Fruit fly (Drosophila melanogaster): ENCODE results near the gene ci.

The ci gene

DNA sequence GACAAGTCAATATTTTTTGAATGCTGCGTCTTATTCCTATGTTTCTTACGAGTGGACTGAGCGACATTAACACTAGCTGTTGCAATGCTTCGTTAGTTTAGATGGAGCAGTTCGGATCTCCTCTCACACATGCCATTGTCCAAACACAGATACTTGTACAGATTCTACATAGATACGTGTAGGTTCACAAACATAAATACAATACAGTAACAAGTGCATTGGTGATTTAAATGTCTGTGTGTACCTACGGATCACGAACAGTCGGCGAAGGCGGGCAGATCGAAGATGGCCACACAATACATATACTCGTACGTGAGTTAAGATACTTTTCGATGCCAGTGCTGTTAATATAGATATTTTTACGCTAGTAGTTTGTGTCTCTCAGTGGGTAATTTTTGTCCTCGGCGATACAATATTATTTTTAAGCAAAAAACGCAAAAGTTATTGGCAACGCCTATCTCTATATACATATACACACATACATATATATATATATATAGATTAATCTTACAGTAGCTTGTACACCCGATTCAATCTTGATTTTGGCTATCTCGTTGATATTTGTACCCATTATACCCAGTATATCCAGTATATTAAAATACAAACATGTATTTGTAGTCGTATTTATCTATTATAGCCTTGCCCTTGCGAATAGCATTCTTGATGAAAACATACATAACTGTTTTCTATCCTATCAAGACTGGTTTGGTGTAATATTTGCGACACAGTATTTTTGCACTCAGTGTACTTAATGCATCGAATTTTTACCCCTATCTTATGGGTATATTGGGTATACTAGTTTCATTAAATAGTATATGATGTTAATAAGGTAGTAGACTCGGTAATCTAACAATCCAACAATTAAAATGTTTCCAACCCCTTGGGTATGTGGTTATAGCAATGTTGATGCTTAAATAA, at the start of gene ci:
Gene ci, minus strand, starts transcription at position 800 of the 918 bp plus-strand sequence.
- TF ChIP-seq CG17801 (GFP tag; optimal IDR thresholded peaks at IDR 0.05; ENCODE audit: partially characterized antibody), result no peak

DNA sequence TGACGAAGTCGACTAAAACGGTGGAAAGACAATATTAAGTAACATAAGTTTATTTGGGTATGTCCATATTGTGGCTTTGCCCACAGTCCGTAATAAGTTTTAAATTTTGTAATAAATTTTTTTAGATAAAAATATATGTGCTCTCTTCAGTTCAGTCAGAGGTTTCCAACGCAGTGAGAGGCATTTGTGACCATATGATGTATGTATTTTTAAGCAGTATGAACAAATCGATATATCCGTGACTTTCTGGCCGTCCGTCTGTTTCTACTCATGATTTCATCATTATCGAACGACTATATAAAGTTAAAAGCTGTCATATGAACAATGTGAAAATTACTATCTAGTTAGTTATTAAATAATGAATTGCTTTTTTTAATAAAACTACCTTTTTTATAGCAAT, 45.3 kb upstream of the ci start:
- TF ChIP-seq CG17801 (GFP tag; optimal IDR thresholded peaks at IDR 0.05; ENCODE audit: partially characterized antibody), result no peak

DNA sequence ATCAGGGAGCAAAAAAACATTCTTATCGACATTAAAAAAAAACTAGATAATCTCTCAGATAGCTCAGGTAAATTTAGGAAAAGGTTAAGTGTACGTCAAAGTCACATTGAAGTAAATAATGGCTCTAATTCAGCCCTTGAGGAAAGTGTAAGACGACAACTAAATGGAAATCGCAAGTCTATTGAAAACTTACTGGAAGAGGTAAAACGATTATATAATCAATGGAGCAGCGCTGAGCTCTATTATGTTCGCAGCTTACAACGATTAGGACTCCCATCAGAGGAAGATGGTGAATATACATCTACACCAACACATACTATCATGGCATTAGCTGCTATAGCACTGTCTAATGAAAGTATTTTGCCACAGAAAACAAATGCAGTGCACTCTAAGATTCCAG, 35.2 kb upstream of the ci start:
- TF ChIP-seq CG17801 (GFP tag; optimal IDR thresholded peaks at IDR 0.05; ENCODE audit: partially characterized antibody), result no peak

DNA sequence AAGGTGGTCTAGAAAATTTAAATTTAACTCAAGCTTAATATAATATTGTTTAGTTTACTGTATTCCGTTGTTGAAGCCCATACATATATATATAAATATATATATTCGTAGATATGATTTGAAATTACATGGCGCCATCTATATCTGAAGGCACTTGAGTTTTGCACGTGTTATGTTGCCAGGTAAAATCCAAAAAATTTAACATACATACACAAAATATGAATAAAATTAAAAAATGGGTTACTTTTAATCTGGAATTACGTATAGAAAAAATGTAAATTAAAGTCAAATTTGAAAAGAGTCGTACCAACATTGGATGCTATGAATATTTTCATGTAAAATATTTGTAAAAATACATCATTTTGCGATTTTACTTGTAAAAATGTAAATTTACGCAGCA, 32.9 kb upstream of the ci start:
- no peak for TF ChIP-seq CG17801 (GFP tag; optimal IDR thresholded peaks at IDR 0.05; ENCODE audit: partially characterized antibody)

DNA sequence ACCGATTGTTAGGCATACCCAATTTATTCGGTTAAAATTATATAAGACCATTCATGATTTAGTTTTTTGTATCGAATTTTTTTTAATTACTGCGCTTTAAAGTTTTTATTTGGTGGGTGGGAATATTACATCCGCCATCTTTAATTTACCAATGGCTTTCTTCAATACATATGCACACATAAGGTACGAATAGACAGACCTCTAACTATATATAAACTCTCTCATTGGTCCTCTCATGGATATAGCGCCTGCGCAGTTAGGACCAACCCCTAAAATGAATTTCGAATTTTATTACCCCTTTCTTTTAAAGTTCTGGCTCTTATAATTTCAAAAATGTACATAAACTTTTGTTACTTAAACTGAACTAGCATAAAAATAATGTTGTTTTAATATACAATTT, 30.4 kb upstream of the ci start:
- no peak for TF ChIP-seq CG17801 (GFP tag; optimal IDR thresholded peaks at IDR 0.05; ENCODE audit: partially characterized antibody)

DNA sequence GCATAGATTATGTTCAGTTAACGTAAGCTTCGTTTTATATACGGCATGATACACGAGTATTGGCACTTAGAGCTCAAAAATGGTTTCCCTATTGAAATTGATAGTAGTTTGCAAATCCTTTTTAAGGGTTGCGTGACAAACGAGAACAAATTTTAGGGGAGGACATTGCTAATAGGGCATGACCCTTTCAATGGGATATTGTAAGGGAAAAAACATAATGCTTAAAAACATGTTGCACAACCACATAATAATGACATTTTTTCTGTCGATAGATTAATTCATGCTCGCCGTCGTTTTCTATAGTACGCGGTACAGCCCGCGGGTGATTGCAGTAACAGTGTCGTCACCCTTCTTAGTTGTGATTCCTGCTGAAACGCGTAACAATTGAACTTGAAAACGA, 28.0 kb upstream of the ci start:
- TF ChIP-seq CG17801 (GFP tag; optimal IDR thresholded peaks at IDR 0.05; ENCODE audit: partially characterized antibody), result no peak

DNA sequence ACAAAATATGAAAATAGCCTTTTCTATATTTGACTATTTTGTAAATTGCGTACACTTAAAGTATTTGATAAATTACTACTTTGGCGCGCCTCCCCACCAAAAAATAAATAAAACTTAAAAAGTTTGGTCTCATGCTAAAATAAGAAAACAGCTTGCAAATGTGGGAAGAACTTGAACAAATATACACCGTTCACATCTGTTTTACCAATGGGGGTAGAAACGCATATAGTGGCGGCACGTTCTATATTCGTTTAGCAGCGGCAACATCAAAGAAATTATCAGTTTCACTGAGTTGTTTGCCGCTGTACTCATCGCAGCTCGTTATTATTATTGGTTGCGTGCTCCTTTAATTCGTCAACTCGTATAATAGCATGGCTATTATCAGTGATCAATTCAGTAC, 19.3 kb upstream of the ci start:
- no peak for TF ChIP-seq CG17801 (GFP tag; optimal IDR thresholded peaks at IDR 0.05; ENCODE audit: partially characterized antibody)

DNA sequence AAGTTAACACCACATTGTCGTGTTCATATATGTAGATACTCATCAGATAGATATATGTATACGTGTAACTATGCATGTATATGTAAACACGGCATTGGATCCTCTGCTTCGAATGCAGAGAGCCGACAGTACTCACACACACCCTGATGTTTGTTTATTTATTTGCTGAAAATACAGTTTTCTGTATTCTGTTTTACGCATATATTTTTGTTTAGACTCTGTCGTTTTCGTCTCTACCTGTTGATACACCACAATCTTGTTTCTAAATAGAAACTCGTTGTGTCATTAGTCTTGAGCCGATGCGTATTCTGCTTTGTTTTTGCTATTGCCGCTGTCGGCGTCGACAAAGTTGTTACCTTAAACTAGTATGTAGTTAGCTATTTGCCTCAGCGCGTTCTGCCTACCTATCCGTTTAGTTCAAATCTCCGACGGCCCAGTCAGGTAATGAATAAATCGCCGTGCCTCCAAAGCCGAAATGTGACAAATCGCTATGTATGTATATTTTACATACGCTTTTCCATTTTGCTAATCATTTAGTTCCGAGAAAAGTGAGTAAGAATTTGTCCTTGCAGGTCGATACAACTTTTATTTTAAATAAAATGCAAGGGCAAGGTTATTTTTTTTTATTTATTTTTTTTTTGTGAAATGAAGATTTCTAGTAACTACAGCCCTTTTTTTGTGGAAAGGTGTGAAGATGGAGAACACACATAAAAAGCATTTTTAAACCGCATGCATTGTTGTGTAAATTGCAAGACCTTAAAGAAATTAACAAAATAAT, 13.5 kb upstream of the ci start:
- TF ChIP-seq CG17801 (GFP tag; optimal IDR thresholded peaks at IDR 0.05; ENCODE audit: partially characterized antibody), result no peak

DNA sequence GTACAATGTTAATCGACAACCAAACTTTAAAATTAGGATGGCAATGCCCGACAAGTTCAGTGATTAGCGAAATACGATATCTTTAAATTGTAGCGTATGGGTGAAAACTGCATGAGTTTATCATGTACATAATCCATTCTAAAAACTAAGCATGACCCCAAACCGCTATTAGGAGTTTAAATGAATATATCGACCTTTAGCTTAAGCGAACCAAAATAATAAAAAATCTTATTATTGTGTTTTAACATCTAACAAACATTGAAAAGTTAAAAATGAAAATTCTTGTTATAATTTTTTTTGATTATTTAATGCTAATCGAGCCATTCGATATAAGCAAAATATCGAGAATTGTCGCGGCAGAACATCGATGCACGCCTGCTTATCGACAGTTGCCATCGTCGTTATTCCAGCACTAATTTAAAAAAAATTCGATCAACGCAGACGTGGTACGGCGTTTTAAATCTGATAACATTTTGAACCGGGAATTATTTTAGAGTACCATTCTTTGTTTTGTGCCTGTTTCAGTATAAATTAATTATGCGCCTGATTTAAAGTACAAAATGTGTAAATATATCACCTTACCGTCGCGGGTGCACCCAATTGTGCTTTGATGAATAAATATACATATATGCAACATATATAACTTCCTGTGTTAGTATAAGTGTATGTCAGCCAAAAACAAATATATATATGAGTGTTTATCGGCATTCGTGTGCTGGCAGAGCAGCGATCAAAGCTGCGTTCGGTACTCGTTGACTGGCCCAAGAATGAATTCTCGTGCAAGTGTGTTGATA, 12.3 kb upstream of the ci start, which contains the start of gene pan:
Gene pan, plus strand, starts transcription at position 378 of the 794 bp plus-strand sequence.
- TF ChIP-seq CG17801 (GFP tag; optimal IDR thresholded peaks at IDR 0.05; ENCODE audit: partially characterized antibody), result no peak

DNA sequence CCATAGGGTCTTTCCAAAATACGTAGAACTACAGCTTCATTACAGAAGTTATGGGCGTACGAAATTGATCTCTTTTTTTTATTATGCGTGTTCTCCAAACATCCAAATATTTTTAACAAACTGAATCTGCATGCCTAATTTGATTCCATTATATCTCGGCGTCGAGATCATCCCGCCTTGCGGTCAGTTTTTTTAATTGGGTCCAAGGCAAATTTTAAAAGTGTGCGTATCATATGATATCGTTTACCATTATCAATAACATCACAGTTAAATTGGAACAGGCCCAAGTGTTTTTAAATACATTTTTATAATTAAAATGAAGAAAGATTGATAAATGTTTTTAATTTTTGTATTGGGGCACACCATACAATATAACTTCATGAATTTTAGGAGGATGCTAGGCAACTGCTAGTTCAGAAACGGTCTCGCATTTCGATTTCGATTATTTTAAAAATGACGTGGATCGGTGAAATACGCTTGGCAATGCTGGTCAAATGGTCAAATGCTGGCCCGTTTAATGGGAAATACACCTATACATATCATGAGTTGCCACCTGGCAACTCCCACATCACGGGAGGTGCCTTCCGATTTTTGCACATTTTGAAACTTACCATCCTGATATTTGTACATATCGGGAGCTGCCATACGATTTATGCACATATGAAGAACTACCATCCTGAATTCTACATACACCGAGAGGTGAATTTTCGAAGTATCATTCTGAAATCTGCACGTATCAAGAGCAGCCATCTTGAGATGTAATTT, 11.5 kb upstream of the ci start:
- TF ChIP-seq CG17801 (GFP tag; optimal IDR thresholded peaks at IDR 0.05; ENCODE audit: partially characterized antibody), result no peak

DNA sequence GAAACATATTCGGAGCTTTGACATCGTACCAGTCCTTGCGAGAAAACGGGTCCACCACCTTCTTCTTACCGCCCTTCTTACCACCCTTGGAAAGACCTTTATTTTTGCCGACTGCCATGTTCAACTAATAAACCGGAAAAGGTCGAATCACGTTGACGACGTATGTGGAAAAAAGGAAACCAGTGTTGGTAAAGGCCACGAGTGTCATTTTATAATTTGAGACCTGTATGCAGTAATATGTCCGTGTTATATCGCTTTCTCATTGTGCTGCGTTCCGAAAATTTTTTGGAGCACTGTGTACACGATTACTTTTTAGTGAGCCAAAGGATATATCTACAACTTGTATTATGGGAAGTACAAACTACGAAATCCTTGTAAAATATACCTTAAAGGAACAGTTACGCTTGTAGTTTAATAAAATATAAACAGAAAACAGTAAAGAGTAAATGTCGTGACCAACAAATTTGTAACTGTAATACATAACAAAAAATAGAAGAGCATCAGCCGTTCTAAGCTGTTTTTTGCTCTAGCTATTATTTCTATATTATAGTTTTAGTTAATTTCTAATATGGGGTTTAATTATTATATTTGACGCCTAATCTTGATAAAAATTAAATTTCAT, 10.3 kb upstream of the ci start, which contains the start of gene RpS3A:
Gene RpS3A, minus strand, starts transcription at position 145 of the 622 bp plus-strand sequence.
- TF ChIP-seq CG17801 (GFP tag; optimal IDR thresholded peaks at IDR 0.05; ENCODE audit: partially characterized antibody), result peak; percentile 91

DNA sequence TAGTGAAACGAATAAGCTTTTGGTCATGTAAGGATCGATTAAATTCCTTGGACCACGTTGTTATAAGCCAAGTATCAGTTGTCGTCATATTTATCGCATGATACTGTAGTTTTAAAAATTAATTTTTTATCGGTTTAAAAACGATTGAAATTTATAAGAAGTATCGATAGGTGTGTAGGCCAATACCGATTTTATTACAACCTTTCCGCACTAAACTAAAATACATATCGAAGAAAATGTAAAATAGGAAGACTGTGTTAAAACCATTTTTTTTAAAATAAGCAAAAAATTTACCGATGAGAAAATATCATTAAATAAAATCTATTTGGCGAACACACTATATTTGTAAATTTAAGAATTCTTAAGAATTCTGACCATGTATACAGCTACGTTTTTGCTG, 6.5 kb upstream of the ci start:
- TF ChIP-seq CG17801 (GFP tag; optimal IDR thresholded peaks at IDR 0.05; ENCODE audit: partially characterized antibody), result no peak

DNA sequence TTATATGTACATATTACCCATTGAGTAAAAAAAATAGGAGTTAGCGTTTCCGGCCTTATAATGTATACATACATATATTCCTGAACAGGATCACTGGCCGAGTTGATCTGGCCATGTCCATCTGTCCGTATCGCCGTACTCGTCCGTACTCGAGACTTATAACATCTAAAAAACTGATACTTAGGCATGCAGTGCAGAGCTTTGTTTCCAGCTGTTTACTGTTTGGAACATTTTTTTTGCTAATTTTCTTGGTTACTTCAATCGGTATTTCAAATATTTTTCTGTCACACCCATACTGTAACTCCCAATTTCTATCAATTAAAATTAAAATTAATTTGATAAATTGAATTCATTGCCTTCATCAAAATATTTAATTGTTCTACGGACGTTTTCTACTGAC, 5.7 kb upstream of the ci start:
- no peak for TF ChIP-seq CG17801 (GFP tag; optimal IDR thresholded peaks at IDR 0.05; ENCODE audit: partially characterized antibody)
